Worm (Caenorhabditis elegans): ENCODE measurements around the gene fat-5.

Gene fat-5

ce11 chrV:17699097-17699496 lies 25.7 kb upstream of the fat-5 start, which contains the start of gene Y26G10.4:
Gene Y26G10.4, minus strand, starts transcription at chrV:17699197.
- no peak for TF ChIP-seq rbr-2 (tag; optimal IDR thresholded peaks at IDR 0.05)
- TF ChIP-seq nhr-41 (GFP tag; IDR thresholded peaks at IDR 0.05), result no peak
- TF ChIP-seq spr-3 (GFP tag; optimal IDR thresholded peaks at IDR 0.05), result no peak
- no peak for TF ChIP-seq madf-9 (GFP tag; conservative IDR thresholded peaks at IDR 0.05)
- TF ChIP-seq nhr-11 (tag; optimal IDR thresholded peaks at IDR 0.05), result no peak
- TF ChIP-seq F49E8.2 (tag; optimal IDR thresholded peaks at IDR 0.05; ENCODE audit: borderline replicate concordance), result no peak
- TF ChIP-seq saeg-2 (GFP tag; IDR thresholded peaks at IDR 0.05), result no peak
- TF ChIP-seq daf-16 (GFP tag; optimal IDR thresholded peaks at IDR 0.05), result no peak
- TF ChIP-seq daf-16 (tag; optimal IDR thresholded peaks at IDR 0.05), result no peak
- no peak for TF ChIP-seq unc-130 (GFP tag; optimal IDR thresholded peaks at IDR 0.05)
- TF ChIP-seq fkh-10 (GFP tag; optimal IDR thresholded peaks at IDR 0.05), result no peak
- no peak for TF ChIP-seq vab-7 (GFP tag; IDR thresholded peaks at IDR 0.05)

- TF ChIP-seq madf-5 (GFP tag; IDR thresholded peaks at IDR 0.05) (no peak), hlh-30 (tag; optimal IDR thresholded peaks at IDR 0.05; ENCODE audit: insufficient read depth) (no peak), lin-13 (GFP tag; optimal IDR thresholded peaks at IDR 0.05) (no peak), mep-1 (tag; optimal IDR thresholded peaks at IDR 0.05) (no peak), snpc-4 (tag; optimal IDR thresholded peaks at IDR 0.05) (no peak), ctbp-1 (GFP tag; IDR thresholded peaks at IDR 0.05) (no peak), lir-3 (tag; optimal IDR thresholded peaks at IDR 0.05) (no peak), fos-1 (tag; optimal IDR thresholded peaks at IDR 0.05) (no peak), T20F7.1 (GFP tag; optimal IDR thresholded peaks at IDR 0.05) (no peak)
These were observed 25.1 kb upstream of the fat-5 start, which contains the start of gene Y26G10.6 for ce11 chrV:17699659-17700058. Gene Y26G10.6, plus strand, starts transcription at chrV:17699959.

ce11 chrV:17700728-17701262 lies 24.0 kb upstream of the fat-5 start, which contains the start of the genes Y26G10.5 and srh-32:
Gene Y26G10.5, minus strand, starts transcription at chrV:17700828.
Gene srh-32, plus strand, starts transcription at chrV:17701212.
- peak; percentile 55 for TF ChIP-seq aha-1 (tag)
- no peak for TF ChIP-seq saeg-2 (GFP tag; IDR thresholded peaks at IDR 0.05)
- no peak for TF ChIP-seq hlh-11 (tag; optimal IDR thresholded peaks at IDR 0.05)

- TF ChIP-seq Y5F2A.4 (GFP tag; optimal IDR thresholded peaks at IDR 0.05) (no peak), ctbp-1 (GFP tag; IDR thresholded peaks at IDR 0.05) (no peak), ceh-32 (tag; optimal IDR thresholded peaks at IDR 0.05; ENCODE audit: poor library complexity) (no peak), gei-8 (GFP tag; optimal IDR thresholded peaks at IDR 0.05) (no peak), vab-7 (GFP tag; IDR thresholded peaks at IDR 0.05) (no peak), madf-5 (GFP tag; IDR thresholded peaks at IDR 0.05) (no peak), lsy-2 (tag; optimal IDR thresholded peaks at IDR 0.05) (no peak), nhr-6 (tag; optimal IDR thresholded peaks at IDR 0.05) (no peak), nhr-237 (tag; optimal IDR thresholded peaks at IDR 0.05) (no peak), lin-1 (GFP tag; IDR thresholded peaks at IDR 0.05) (no peak), mdl-1 (tag; optimal IDR thresholded peaks at IDR 0.05) (no peak), attf-4 (tag; optimal IDR thresholded peaks at IDR 0.05) (no peak), jun-1 (tag; optimal IDR thresholded peaks at IDR 0.05) (no peak), unc-39 (tag; optimal IDR thresholded peaks at IDR 0.05) (no peak), nhr-11 (tag; optimal IDR thresholded peaks at IDR 0.05) (no peak), pha-4 (GFP tag; IDR thresholded peaks at IDR 0.05) (no peak), pha-4 (tag; optimal IDR thresholded peaks at IDR 0.05) (no peak)
These were observed 19.0 kb upstream of the fat-5 start, which contains the start of gene W06D12.6 for ce11 chrV:17705814-17706213. Gene W06D12.6, plus strand, starts transcription at chrV:17706114.

All from whole organism, L4 larva.